Worm (Caenorhabditis elegans): ENCODE results near the gene clic-1.

- TF ChIP-seq pat-9 (tag; optimal IDR thresholded peaks at IDR 0.05) (no peak), ref-2 (tag; optimal IDR thresholded peaks at IDR 0.05) (no peak), tbx-7 (tag; optimal IDR thresholded peaks at IDR 0.05) (no peak), dve-1 (tag; optimal IDR thresholded peaks at IDR 0.05) (no peak), elt-4 (tag; optimal IDR thresholded peaks at IDR 0.05) (no peak), dmd-4 (tag; optimal IDR thresholded peaks at IDR 0.05; ENCODE audit: borderline replicate concordance) (no peak), lin-11 (tag; optimal IDR thresholded peaks at IDR 0.05) (no peak)
Observed at ce11 chrV:7733240-7733765, 1.4 kb downstream of the clic-1 start.

Data from whole organism, late embryonic.